Worm (Caenorhabditis elegans): Measurements from ENCODE around the gene nekl-4.
A peak's percentile ranks its signal among the peaks of the same experiment; 100 is the strongest.

Gene nekl-4

DNA sequence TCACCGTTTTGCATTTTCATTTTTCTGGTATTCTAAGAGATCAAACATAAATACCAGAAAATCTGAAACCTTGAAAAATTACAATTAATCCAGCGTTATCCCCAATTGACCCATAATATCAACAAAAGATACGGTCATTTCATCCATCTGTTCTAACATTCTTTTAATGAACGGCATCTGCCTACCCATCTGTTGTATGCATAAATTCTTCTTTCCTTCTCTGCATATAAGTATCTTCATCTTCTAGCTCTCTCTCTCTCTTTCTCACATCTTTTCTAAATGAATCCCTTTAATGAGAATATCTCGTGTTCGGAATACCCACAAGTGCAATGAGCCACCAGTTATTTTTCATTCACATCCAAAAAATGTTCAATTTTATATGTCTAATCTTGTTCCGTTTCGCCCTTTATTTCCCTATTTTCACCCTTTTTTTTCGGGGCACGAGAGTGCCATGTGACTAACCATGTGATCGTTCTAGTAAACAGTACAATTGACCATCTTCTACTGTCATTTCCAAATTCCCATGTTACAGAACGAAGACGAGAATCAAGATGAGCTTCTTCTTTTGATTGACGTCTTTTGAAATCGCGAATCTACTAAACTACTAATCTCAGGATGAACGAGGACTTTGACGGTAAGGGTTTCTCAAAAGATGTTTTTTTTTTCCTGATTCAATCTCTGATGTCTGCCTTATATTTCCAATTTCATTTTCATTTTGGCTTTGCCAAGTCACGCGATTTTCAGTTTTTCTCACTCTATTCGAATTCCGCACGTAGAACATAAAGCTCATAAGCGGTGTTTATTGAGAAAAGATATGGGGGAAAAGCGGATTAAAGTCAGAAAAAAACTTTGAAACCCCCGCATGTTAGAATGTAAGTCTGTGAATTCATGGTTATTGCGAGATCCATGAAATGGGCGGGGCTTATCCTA, 15.7 kb downstream of the nekl-4 start, which contains the start of gene R02F2.1:
Gene R02F2.1 (plus strand): TSS at position 528 of the 930 bp plus-strand sequence.
- TF ChIP-seq pes-1 (GFP tag; IDR thresholded peaks at IDR 0.05): no peak
- no peak for TF ChIP-seq flt-1 (GFP tag; IDR thresholded peaks at IDR 0.05)
- no peak for TF ChIP-seq tbx-37 (GFP tag; conservative IDR thresholded peaks at IDR 0.05)
- TF ChIP-seq B0310.2 (tag; optimal IDR thresholded peaks at IDR 0.05): no peak
- no peak for TF ChIP-seq hmbx-1 (tag; optimal IDR thresholded peaks at IDR 0.05)
- no peak for TF ChIP-seq tbx-11 (GFP tag; IDR thresholded peaks at IDR 0.05)
- no peak for TF ChIP-seq ama-1 (optimal IDR thresholded peaks at IDR 0.05)
- no peak for TF ChIP-seq ceh-36 (tag; optimal IDR thresholded peaks at IDR 0.05)
- no peak for TF ChIP-seq ets-7 (tag; optimal IDR thresholded peaks at IDR 0.05)
- no peak for TF ChIP-seq tra-4 (tag; optimal IDR thresholded peaks at IDR 0.05)
- no peak for TF ChIP-seq scrt-1 (GFP tag; IDR thresholded peaks at IDR 0.05)
- TF ChIP-seq hmg-4 (GFP tag; optimal IDR thresholded peaks at IDR 0.05): no peak

DNA sequence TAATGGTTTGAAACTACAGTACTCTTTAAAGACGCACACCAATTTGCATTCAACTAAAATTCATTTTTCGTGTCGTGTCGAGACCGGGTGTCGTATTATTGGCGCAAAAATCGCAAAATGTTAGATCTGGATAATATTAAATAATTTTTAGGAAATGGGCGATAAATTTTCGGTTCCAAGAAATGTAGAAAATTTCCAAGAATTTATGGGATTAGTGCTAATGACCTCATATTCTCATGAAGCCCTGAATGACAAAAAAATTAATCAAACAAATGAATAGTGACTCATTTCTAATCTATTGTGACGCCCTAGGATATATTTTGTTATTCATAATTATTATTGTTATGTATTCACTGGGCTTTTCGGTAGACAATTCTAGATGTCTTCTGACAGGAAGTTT, 16.6 kb downstream of the nekl-4 start:
- TF ChIP-seq flt-1 (GFP tag; IDR thresholded peaks at IDR 0.05) (no peak), pes-1 (GFP tag; IDR thresholded peaks at IDR 0.05) (no peak), scrt-1 (GFP tag; IDR thresholded peaks at IDR 0.05) (no peak), sea-1 (GFP tag; conservative IDR thresholded peaks at IDR 0.05) (no peak), F13C5.2 (tag; optimal IDR thresholded peaks at IDR 0.05) (no peak), hmg-4 (GFP tag; optimal IDR thresholded peaks at IDR 0.05) (no peak), ets-7 (tag; optimal IDR thresholded peaks at IDR 0.05) (no peak), aly-1 (tag; optimal IDR thresholded peaks at IDR 0.05) (no peak), tra-4 (tag; optimal IDR thresholded peaks at IDR 0.05) (no peak), hmbx-1 (tag; optimal IDR thresholded peaks at IDR 0.05) (no peak), hnd-1 (tag; optimal IDR thresholded peaks at IDR 0.05) (no peak), tbx-37 (GFP tag; conservative IDR thresholded peaks at IDR 0.05) (no peak), B0310.2 (tag; optimal IDR thresholded peaks at IDR 0.05) (no peak), ama-1 (optimal IDR thresholded peaks at IDR 0.05) (no peak), tbx-11 (GFP tag; IDR thresholded peaks at IDR 0.05) (no peak)

DNA sequence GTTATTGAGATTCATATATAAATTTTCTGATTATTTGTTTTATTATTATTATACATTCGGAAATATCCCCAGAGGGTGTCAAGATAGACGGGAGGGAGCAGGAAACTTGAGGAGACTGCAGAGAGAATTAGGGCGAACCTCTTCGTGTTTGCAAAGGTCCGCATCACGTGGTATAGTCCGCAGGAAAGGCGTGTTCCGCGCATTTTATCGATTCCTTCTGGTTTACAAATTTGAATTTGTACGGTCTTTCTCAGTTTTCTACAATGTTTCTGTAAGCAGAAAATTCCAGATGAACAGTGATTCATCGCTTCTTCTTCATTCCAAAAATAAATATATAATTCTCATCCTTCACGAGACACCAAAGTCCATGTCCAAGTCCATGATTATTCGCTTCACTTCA, 17.4 kb downstream of the nekl-4 start:
- TF ChIP-seq tbx-11 (GFP tag; IDR thresholded peaks at IDR 0.05): no peak
- no peak for TF ChIP-seq tra-4 (tag; optimal IDR thresholded peaks at IDR 0.05)
- TF ChIP-seq tbx-37 (GFP tag; conservative IDR thresholded peaks at IDR 0.05): no peak
- TF ChIP-seq ceh-13 (GFP tag; optimal IDR thresholded peaks at IDR 0.05): no peak
- no peak for TF ChIP-seq sea-1 (GFP tag; conservative IDR thresholded peaks at IDR 0.05)
- no peak for TF ChIP-seq B0310.2 (tag; optimal IDR thresholded peaks at IDR 0.05)
- TF ChIP-seq ceh-36 (tag; optimal IDR thresholded peaks at IDR 0.05): no peak
- no peak for TF ChIP-seq hmg-4 (GFP tag; optimal IDR thresholded peaks at IDR 0.05)
- no peak for TF ChIP-seq hnd-1 (tag; optimal IDR thresholded peaks at IDR 0.05)
- no peak for TF ChIP-seq F13C5.2 (tag; optimal IDR thresholded peaks at IDR 0.05)
- TF ChIP-seq ama-1 (optimal IDR thresholded peaks at IDR 0.05): no peak
- TF ChIP-seq pes-1 (GFP tag; IDR thresholded peaks at IDR 0.05): no peak
- TF ChIP-seq hmbx-1 (tag; optimal IDR thresholded peaks at IDR 0.05): no peak
- no peak for TF ChIP-seq flt-1 (GFP tag; IDR thresholded peaks at IDR 0.05)
- no peak for TF ChIP-seq ets-7 (tag; optimal IDR thresholded peaks at IDR 0.05)

DNA sequence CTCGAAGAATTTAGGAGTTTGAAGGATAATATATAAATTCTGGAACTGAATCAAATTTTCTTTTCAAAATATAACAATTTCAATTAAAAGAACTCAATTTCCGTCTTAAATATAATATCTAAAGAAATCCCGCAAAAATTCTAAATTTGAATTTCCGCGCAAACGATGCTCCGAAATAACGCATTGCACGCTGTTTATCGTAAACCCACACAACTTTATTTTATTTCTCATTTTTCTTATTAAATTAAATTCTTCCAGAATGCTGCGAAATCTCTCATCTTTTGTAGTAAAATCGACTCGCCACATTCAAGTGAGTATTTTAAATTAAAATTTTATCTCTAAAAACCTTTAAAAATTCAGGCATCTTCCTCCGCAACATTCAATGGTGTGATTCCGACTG, 18.4 kb downstream of the nekl-4 start, which contains the start of gene R02F2.9:
Gene R02F2.9 (plus strand): TSS at position 218 of the 400 bp plus-strand sequence.
- TF ChIP-seq aly-1 (tag; optimal IDR thresholded peaks at IDR 0.05) (no peak), F13C5.2 (tag; optimal IDR thresholded peaks at IDR 0.05) (peak; percentile 36)

DNA sequence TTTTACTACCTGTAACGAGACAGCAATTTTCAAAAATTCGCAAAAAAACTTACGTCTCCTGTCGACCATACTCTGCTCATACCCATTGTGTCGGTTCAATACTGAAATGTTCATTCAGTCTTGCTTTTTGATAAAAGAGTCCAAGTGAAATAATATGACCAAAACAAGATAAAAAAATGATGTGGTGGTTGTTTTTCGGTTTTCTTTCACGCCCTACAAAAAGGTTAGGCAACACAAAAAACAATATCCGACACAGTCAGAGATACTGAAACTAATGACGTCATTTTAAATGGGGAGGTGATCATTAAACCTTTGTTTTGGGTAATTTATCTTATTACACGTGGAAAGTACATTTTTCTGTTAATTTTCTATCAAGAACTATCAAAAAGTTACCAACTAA, 22.2 kb downstream of the nekl-4 start, which contains the start of gene R02F2.8:
Gene R02F2.8 (minus strand): TSS at position 101 of the 400 bp plus-strand sequence.
- TF ChIP-seq tra-4 (tag; optimal IDR thresholded peaks at IDR 0.05) (no peak), hnd-1 (tag; optimal IDR thresholded peaks at IDR 0.05) (no peak), flt-1 (GFP tag; IDR thresholded peaks at IDR 0.05) (no peak), aly-1 (tag; optimal IDR thresholded peaks at IDR 0.05) (no peak), tbx-37 (GFP tag; conservative IDR thresholded peaks at IDR 0.05) (no peak), ceh-13 (GFP tag; optimal IDR thresholded peaks at IDR 0.05) (no peak)

DNA sequence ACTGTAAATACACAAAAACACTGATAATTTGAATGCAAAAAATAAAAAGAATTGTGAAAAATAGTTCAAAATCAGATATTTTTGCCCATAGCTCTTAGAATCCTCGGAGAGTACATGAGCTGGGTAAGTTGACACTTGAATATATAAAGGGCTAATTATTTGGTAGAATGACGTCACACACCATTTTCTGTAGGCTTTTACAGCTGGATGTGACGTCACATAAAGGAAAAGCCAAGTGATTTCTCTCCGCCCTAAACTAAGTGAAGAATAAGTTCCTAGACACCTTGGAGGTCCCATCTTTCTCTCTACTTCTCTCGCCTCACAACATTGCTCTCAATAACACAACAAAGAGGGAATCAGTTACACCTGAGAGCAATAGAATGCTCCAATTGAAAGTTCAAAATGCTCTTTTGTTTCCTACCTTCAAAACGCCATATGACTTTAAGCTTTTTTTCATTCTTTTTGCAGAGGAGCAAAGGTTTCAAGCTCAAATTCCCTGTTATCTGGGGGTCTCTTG, 30.2 kb downstream of the nekl-4 start, which contains the start of gene osg-1:
Gene osg-1 (plus strand): TSS at position 467 of the 517 bp plus-strand sequence.
- TF ChIP-seq hmbx-1 (tag; optimal IDR thresholded peaks at IDR 0.05) (no peak), tbx-11 (GFP tag; IDR thresholded peaks at IDR 0.05) (no peak), tbx-37 (GFP tag; conservative IDR thresholded peaks at IDR 0.05) (no peak), ceh-36 (tag; optimal IDR thresholded peaks at IDR 0.05) (no peak), ama-1 (optimal IDR thresholded peaks at IDR 0.05) (no peak), ceh-13 (GFP tag; optimal IDR thresholded peaks at IDR 0.05) (no peak), B0310.2 (tag; optimal IDR thresholded peaks at IDR 0.05) (no peak), tra-4 (tag; optimal IDR thresholded peaks at IDR 0.05) (no peak), ets-7 (tag; optimal IDR thresholded peaks at IDR 0.05) (no peak), scrt-1 (GFP tag; IDR thresholded peaks at IDR 0.05) (no peak), F13C5.2 (tag; optimal IDR thresholded peaks at IDR 0.05) (no peak), hnd-1 (tag; optimal IDR thresholded peaks at IDR 0.05) (no peak), sea-1 (GFP tag; conservative IDR thresholded peaks at IDR 0.05) (no peak), aly-1 (tag; optimal IDR thresholded peaks at IDR 0.05) (no peak), pes-1 (GFP tag; IDR thresholded peaks at IDR 0.05) (no peak), flt-1 (GFP tag; IDR thresholded peaks at IDR 0.05) (no peak), hmg-4 (GFP tag; optimal IDR thresholded peaks at IDR 0.05) (no peak)

DNA sequence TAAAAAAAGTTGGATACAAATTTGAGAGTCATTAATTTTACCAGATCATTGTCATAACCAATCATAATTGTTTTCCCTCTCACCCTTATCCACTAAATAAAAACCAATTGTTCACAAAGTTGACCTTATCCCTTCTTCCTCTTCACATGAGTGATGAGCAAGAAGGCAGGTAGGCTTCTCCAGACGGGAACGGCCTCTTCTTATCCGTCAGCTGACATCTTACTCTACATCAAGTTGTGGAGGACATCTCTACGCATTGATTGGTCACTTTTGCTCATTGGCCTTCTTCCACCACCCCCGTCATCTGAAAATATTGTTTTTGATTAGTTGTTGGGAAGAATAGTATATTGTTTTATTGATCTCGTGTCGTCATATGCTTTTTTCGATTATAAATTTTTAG, 31.0 kb downstream of the nekl-4 start:
- no peak for TF ChIP-seq F13C5.2 (tag; optimal IDR thresholded peaks at IDR 0.05)
- TF ChIP-seq sea-1 (GFP tag; conservative IDR thresholded peaks at IDR 0.05): no peak
- no peak for TF ChIP-seq ets-7 (tag; optimal IDR thresholded peaks at IDR 0.05)
- TF ChIP-seq hmg-4 (GFP tag; optimal IDR thresholded peaks at IDR 0.05): no peak
- no peak for TF ChIP-seq ceh-36 (tag; optimal IDR thresholded peaks at IDR 0.05)
- TF ChIP-seq pes-1 (GFP tag; IDR thresholded peaks at IDR 0.05): no peak
- TF ChIP-seq tbx-11 (GFP tag; IDR thresholded peaks at IDR 0.05): no peak
- TF ChIP-seq tbx-37 (GFP tag; conservative IDR thresholded peaks at IDR 0.05): no peak
- TF ChIP-seq B0310.2 (tag; optimal IDR thresholded peaks at IDR 0.05): no peak
- no peak for TF ChIP-seq flt-1 (GFP tag; IDR thresholded peaks at IDR 0.05)
- TF ChIP-seq hmbx-1 (tag; optimal IDR thresholded peaks at IDR 0.05): no peak
- TF ChIP-seq ceh-13 (GFP tag; optimal IDR thresholded peaks at IDR 0.05): no peak
- TF ChIP-seq hnd-1 (tag; optimal IDR thresholded peaks at IDR 0.05): no peak
- no peak for TF ChIP-seq ama-1 (optimal IDR thresholded peaks at IDR 0.05)

Measured in whole organism, early embryonic.